Fruit fly (Drosophila melanogaster) S2 (cell line): ENCODE results near the gene Z600.

Experiments
- CG8478 ChIP-seq: fragments of >200 bp; optimal IDR thresholded peaks from 2 replicates; lab custom pipeline; 2018
- CTCF ChIP-seq, 2 experiments: fragments of >200 bp; optimal IDR thresholded peaks; 2 replicates each; lab custom pipeline; 2018

dm6 chr3L:15530071-15530470 is 21.2 kb downstream of the Z600 start:
- TF ChIP-seq CG8478 (lab: Kevin White, UChicago) (no peak), CTCF (optimal IDR thresholded peaks at IDR 0.05; lab: Kevin White, UChicago) (no peak)
